Fruit fly (Drosophila melanogaster) whole organism, adult: ENCODE data around the gene CG5122.

Experiments
- CG11617 ChIP-seq: fragments of 200-800 bp; sonication (Bioruptor generic); optimal IDR thresholded peaks from 2 replicates; lab custom pipeline; 2017; ENCODE audit warnings: mild to moderate bottlenecking, missing biosample characterization, missing genetic modification reagents, missing genetic modification characterization
- CG12768 ChIP-seq: fragments of 200-800 bp; sonication (Bioruptor generic); optimal IDR thresholded peaks from 2 replicates; lab custom pipeline; 2017; ENCODE audit warnings: missing biosample characterization, missing genetic modification characterization, mild to moderate bottlenecking, moderate library complexity, missing genetic modification reagents
- CG14711 ChIP-seq: fragments of 200-800 bp; sonication (Bioruptor generic); optimal IDR thresholded peaks from 2 replicates; lab custom pipeline; 2018; ENCODE audit warnings: missing biosample characterization, mild to moderate bottlenecking, missing genetic modification characterization, moderate library complexity
- CG1620 ChIP-seq: fragments of 200-800 bp; sonication (Bioruptor generic); optimal IDR thresholded peaks from 2 replicates; lab custom pipeline; 2016; ENCODE audit warnings: missing biosample characterization, missing genetic modification characterization
- CG33017 ChIP-seq: fragments of 200-800 bp; sonication (Bioruptor generic); optimal IDR thresholded peaks from 2 replicates; lab custom pipeline; 2018; ENCODE audit warnings: missing biosample characterization, mild to moderate bottlenecking, missing genetic modification characterization, moderate library complexity
- CG5204 ChIP-seq: fragments of 200-800 bp; sonication (Bioruptor generic); optimal IDR thresholded peaks from 2 replicates; lab custom pipeline; 2016; ENCODE audit warnings: missing biosample characterization, missing genetic modification characterization
- CG7045 ChIP-seq: fragments of 200-800 bp; sonication (Bioruptor generic); optimal IDR thresholded peaks from 2 replicates; lab custom pipeline; 2017; ENCODE audit warnings: missing biosample characterization, mild to moderate bottlenecking, missing genetic modification characterization
- CG7101 ChIP-seq: fragments of 200-800 bp; sonication (Bioruptor generic); optimal IDR thresholded peaks from 2 replicates; lab custom pipeline; 2018; ENCODE audit warnings: missing biosample characterization, mild to moderate bottlenecking, missing genetic modification characterization, moderate library complexity
- Clk ChIP-seq: fragments of 200-800 bp; sonication (Bioruptor generic); optimal IDR thresholded peaks from 2 replicates; lab custom pipeline; 2017; ENCODE audit warnings: missing biosample characterization, missing genetic modification characterization
- Crg-1 ChIP-seq: fragments of 200-800 bp; sonication (Bioruptor generic); optimal IDR thresholded peaks from 2 replicates; lab custom pipeline; 2016; ENCODE audit warnings: missing biosample characterization, missing genetic modification characterization
- Hr96 ChIP-seq: fragments of 200-800 bp; sonication (Bioruptor generic); optimal IDR thresholded peaks from 2 replicates; lab custom pipeline; 2016; ENCODE audit warnings: missing biosample characterization, missing genetic modification characterization
- Mnt ChIP-seq: fragments of 200-800 bp; sonication (Bioruptor generic); optimal IDR thresholded peaks from 2 replicates; lab custom pipeline; 2016; ENCODE audit warnings: missing biosample characterization, mild to moderate bottlenecking, missing genetic modification characterization
- bab1 ChIP-seq: fragments of 200-800 bp; sonication (Bioruptor generic); optimal IDR thresholded peaks from 3 replicates; lab custom pipeline; 2019; ENCODE audit warnings: missing biosample characterization, mild to moderate bottlenecking, missing genetic modification characterization, moderate library complexity
- cic ChIP-seq: fragments of 200-800 bp; sonication (Bioruptor generic); optimal IDR thresholded peaks from 2 replicates; lab custom pipeline; 2017; ENCODE audit warnings: missing biosample characterization, mild to moderate bottlenecking, missing genetic modification characterization, moderate library complexity
- cnc ChIP-seq, 2 experiments: fragments of >200 bp; optimal IDR thresholded peaks; 2 replicates each; lab custom pipeline; 2017
- kay ChIP-seq: fragments of 200-800 bp; sonication (Bioruptor generic); peaks from one replicate; lab custom pipeline; 2016; ENCODE audit warnings: missing biosample characterization, missing genetic modification characterization, borderline replicate concordance
- ovo ChIP-seq: fragments of 200-800 bp; sonication (Bioruptor generic); optimal IDR thresholded peaks from 2 replicates; lab custom pipeline; 2016; ENCODE audit warnings: missing biosample characterization, missing genetic modification characterization
- pad ChIP-seq: fragments of 200-800 bp; sonication (Bioruptor generic); optimal IDR thresholded peaks from 3 replicates; lab custom pipeline; 2017; ENCODE audit warnings: missing biosample characterization, missing genetic modification characterization, mild to moderate bottlenecking, moderate library complexity, missing genetic modification reagents
- tj ChIP-seq: fragments of 200-800 bp; sonication (Bioruptor generic); optimal IDR thresholded peaks from 3 replicates; lab custom pipeline; 2017; ENCODE audit warnings: missing biosample characterization, mild to moderate bottlenecking, missing genetic modification characterization, moderate library complexity
- toe ChIP-seq: fragments of 200-800 bp; sonication (Bioruptor generic); optimal IDR thresholded peaks from 2 replicates; lab custom pipeline; 2016; ENCODE audit warnings: missing biosample characterization, missing genetic modification characterization

Gene CG5122

dm6 chr2L:13154313-13154712, 23.9 kb downstream of the CG5122 start:
- TF ChIP-seq toe (GFP tag; lab: Kevin White, UChicago) = no peak
- TF ChIP-seq Hr96 (GFP tag; lab: Kevin White, UChicago) = no peak
- no peak for TF ChIP-seq Crg-1 (GFP tag; lab: Kevin White, UChicago)
- no peak for TF ChIP-seq kay (GFP tag; lab: Kevin White, UChicago)

dm6 chr2L:13156349-13156748, 26.0 kb downstream of the CG5122 start:
- no peak for TF ChIP-seq cnc (optimal IDR thresholded peaks at IDR 0.05; lab: Kevin White, UChicago)
- no peak for TF ChIP-seq toe (GFP tag; lab: Kevin White, UChicago)
- TF ChIP-seq CG5204 (GFP tag; lab: Kevin White, UChicago) = no peak
- peak; percentile 18 for TF ChIP-seq Clk (GFP tag; lab: Kevin White, UChicago)
- no peak for TF ChIP-seq Hr96 (GFP tag; lab: Kevin White, UChicago)
- peak; percentile 49 for TF ChIP-seq CG11617 (GFP tag; lab: Kevin White, UChicago)
- no peak for TF ChIP-seq Mnt (GFP tag; lab: Kevin White, UChicago)
- no peak for TF ChIP-seq CG1620
- peak; percentile 20 for TF ChIP-seq tj (GFP tag; lab: Kevin White, UChicago)
- TF ChIP-seq Crg-1 (GFP tag; lab: Kevin White, UChicago) = no peak
- no peak for TF ChIP-seq bab1 (GFP tag; lab: Kevin White, UChicago)
- peak; percentile 77 for TF ChIP-seq CG7045
- peak; percentile 63 for TF ChIP-seq CG7101 (tag; lab: Kevin White, UChicago)
- TF ChIP-seq CG33017 (tag; lab: Kevin White, UChicago) = peak; percentile 87
- peak; percentile 57 for TF ChIP-seq CG12768 (GFP tag; lab: Kevin White, UChicago)
- TF ChIP-seq cic (GFP tag; lab: Kevin White, UChicago) = peak; percentile 11
- TF ChIP-seq kay (GFP tag; lab: Kevin White, UChicago) = peak; percentile 71
- peak; percentile 56 for TF ChIP-seq CG14711 (tag; lab: Kevin White, UChicago)
- TF ChIP-seq ovo (GFP tag; lab: Kevin White, UChicago) = no peak
- TF ChIP-seq pad (GFP tag; lab: Kevin White, UChicago) = peak; percentile 11

DNA sequence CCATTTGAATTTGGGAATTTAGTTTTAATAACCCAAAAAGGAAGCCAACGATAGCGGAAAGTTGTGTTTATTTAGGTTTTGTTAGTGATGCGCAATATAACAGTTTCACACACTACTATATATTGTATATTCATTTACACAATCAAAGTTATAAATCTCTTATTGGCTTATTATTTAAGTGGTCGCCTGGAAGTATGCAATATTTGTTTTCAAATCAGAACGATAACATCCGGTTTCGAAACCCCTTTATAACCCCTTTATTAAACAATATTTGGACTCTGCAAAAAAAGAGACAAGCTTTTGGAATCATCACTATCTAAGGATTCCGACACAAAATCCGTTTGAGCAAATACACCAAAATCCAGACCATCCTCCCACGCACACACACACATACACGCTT, 27.5 kb downstream of the CG5122 start:
- no peak for TF ChIP-seq Mnt (GFP tag; lab: Kevin White, UChicago)
- peak; percentile 32 for TF ChIP-seq CG11617 (GFP tag; lab: Kevin White, UChicago)
- no peak for TF ChIP-seq pad (GFP tag; lab: Kevin White, UChicago)
- peak; percentile 60 for TF ChIP-seq bab1 (GFP tag; lab: Kevin White, UChicago)
- peak; percentile 19 for TF ChIP-seq CG7101 (tag; lab: Kevin White, UChicago)
- TF ChIP-seq CG7045 = no peak
- TF ChIP-seq CG12768 (GFP tag; lab: Kevin White, UChicago) = peak; percentile 4
- peak; percentile 33 for TF ChIP-seq toe (GFP tag; lab: Kevin White, UChicago)
- TF ChIP-seq Crg-1 (GFP tag; lab: Kevin White, UChicago) = no peak
- TF ChIP-seq CG33017 (tag; lab: Kevin White, UChicago) = no peak

DNA sequence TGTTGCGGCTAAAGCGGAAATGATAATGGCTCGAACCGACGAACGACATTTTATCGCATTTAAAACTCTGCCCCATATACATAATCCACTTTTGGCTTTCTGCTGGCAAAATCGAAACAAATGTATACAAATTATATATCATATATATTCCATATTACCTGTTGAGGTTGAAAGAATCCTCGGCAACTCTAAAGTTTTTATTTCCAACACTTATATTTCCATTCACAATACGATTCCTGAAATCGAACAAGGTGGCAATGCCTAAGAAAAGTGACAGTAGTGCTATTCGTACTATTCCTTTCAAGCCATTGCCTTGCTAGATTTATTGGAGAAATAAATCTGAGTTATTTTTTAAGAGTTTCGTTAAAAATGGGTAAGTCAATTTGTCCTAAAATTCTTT, 28.1 kb downstream of the CG5122 start, which contains the start of gene Pk34A:
Gene Pk34A, plus strand, starts transcription at position 301 of the 400 bp plus-strand sequence.
- TF ChIP-seq CG5204 (GFP tag; lab: Kevin White, UChicago) (no peak), cic (GFP tag; lab: Kevin White, UChicago) (no peak), CG11617 (GFP tag; lab: Kevin White, UChicago) (no peak), Clk (GFP tag; lab: Kevin White, UChicago) (no peak), Mnt (GFP tag; lab: Kevin White, UChicago) (no peak), kay (GFP tag; lab: Kevin White, UChicago) (no peak), Hr96 (GFP tag; lab: Kevin White, UChicago) (no peak), tj (GFP tag; lab: Kevin White, UChicago) (no peak), Crg-1 (GFP tag; lab: Kevin White, UChicago) (no peak)

DNA sequence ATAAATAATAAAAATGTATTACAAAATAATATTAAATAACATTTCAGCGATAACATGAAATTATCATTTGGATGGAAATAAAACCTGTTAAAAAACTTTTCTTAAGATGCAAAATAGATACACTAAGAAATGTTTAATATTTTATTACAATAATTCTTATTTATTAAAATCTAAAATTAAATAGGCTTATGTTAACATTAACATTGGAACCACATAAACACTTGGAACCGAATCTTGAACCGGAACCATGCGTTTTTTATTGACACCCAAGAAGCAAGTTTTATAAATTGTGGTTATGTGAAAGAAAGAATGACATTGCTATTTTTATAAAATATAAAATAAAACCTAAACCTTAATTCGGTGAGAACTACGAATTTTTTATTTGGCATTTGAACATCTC, 29.8 kb downstream of the CG5122 start, which contains the start of gene kmg:
Gene kmg, plus strand, starts transcription at position 301 of the 400 bp plus-strand sequence.
- TF ChIP-seq CG1620 (no peak), tj (GFP tag; lab: Kevin White, UChicago) (no peak), toe (GFP tag; lab: Kevin White, UChicago) (no peak), CG11617 (GFP tag; lab: Kevin White, UChicago) (no peak), Mnt (GFP tag; lab: Kevin White, UChicago) (no peak), CG5204 (GFP tag; lab: Kevin White, UChicago) (no peak), CG7101 (tag; lab: Kevin White, UChicago) (no peak), Hr96 (GFP tag; lab: Kevin White, UChicago) (no peak), Clk (GFP tag; lab: Kevin White, UChicago) (no peak), cic (GFP tag; lab: Kevin White, UChicago) (no peak)

DNA sequence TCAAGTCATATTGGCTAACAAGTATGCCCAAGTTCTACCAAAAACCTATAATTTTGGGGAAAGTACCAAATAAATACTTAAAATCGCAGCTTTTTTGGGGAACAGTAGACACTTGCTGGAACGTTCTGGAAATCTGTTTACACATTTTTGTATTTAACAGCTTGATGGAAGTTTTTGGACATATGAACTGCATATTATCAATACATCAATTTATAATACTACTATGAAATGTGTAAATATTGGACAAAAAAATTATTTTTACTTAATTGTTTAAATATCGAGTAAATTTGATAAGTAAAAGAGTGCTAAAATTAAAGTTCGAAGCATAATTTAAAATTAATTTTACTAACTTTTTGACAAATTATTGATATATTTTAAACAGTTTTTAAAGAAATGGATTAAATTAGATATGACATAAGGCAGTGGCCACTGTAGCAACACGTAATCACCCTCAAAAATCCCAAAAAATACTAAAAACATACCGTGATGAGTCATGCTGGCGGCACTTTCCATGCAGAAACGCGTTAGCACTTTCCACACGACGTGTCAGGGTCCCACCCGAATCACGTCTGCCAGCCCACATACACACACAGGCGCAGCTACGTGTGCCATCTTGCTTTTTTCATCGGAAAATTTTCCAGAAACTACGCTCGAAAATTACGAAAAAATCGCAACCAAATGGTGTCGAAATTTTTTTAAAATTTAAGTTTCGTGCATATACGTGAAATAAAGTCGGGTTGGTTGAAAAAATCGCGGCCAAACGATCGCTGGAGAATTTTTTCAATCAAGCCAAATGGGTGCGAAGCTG, 34.8 kb downstream of the CG5122 start, which contains the start of gene Sirt1:
Gene Sirt1, plus strand, starts transcription at position 571 of the 808 bp plus-strand sequence.
- TF ChIP-seq CG7045 (peak; percentile 79), pad (GFP tag; lab: Kevin White, UChicago) (peak; percentile 76), cic (GFP tag; lab: Kevin White, UChicago) (peak; percentile 88), CG12768 (GFP tag; lab: Kevin White, UChicago) (peak; percentile 78), Hr96 (GFP tag; lab: Kevin White, UChicago) (no peak), ovo (GFP tag; lab: Kevin White, UChicago) (peak; percentile 55), CG11617 (GFP tag; lab: Kevin White, UChicago) (peak; percentile 85), CG5204 (GFP tag; lab: Kevin White, UChicago) (no peak), cnc (optimal IDR thresholded peaks at IDR 0.05; lab: Kevin White, UChicago) (peak in 1 of 2 experiments; percentile 12), CG33017 (tag; lab: Kevin White, UChicago) (peak; percentile 73), kay (GFP tag; lab: Kevin White, UChicago) (peak; percentile 99), Clk (GFP tag; lab: Kevin White, UChicago) (no peak), tj (GFP tag; lab: Kevin White, UChicago) (no peak), bab1 (GFP tag; lab: Kevin White, UChicago) (peak; percentile 43), Mnt (GFP tag; lab: Kevin White, UChicago) (peak; percentile 82), Crg-1 (GFP tag; lab: Kevin White, UChicago) (peak; percentile 23), CG14711 (tag; lab: Kevin White, UChicago) (peak; percentile 79), CG1620 (peak; percentile 46), toe (GFP tag; lab: Kevin White, UChicago) (no peak), CG7101 (tag; lab: Kevin White, UChicago) (peak; percentile 86)
